Worm (Caenorhabditis elegans) whole organism, L2 larva: ENCODE measurements around the gene Y69A2AR.32.
A peak's percentile ranks its signal among the peaks of the same experiment; 100 is the strongest.

Experiments used
- C34F6.9 ChIP-seq: fragments of 150-350 bp; optimal IDR thresholded peaks from 2 replicates; lab custom pipeline; 2014; ENCODE audit warnings: missing biosample characterization, missing genetic modification characterization
- F13H6.1 ChIP-seq: sonication (generic microtip); optimal IDR thresholded peaks from 2 replicates; lab custom pipeline; 2016; ENCODE audit warnings: missing genetic modification characterization, missing compliant biosample characterization
- R02D3.7 ChIP-seq: fragments of 150-350 bp; optimal IDR thresholded peaks from 2 replicates; lab custom pipeline; 2014; ENCODE audit warnings: missing biosample characterization, missing genetic modification characterization
- Y55F3AM.14 ChIP-seq: fragments of 200-800 bp; sonication (Bioruptor generic); optimal IDR thresholded peaks from 2 replicates; lab custom pipeline; 2018; ENCODE audit warnings: mild to moderate bottlenecking, missing genetic modification characterization, missing compliant biosample characterization
- ZK546.5 ChIP-seq: sonication (generic microtip); optimal IDR thresholded peaks from 2 replicates; lab custom pipeline; 2017; ENCODE audit warnings: missing biosample characterization, missing genetic modification characterization
- alr-1 ChIP-seq: fragments of 150-350 bp; optimal IDR thresholded peaks from 2 replicates; lab custom pipeline; 2014; ENCODE audit warnings: missing biosample characterization, missing genetic modification characterization
- aly-2 ChIP-seq: fragments of 150-350 bp; optimal IDR thresholded peaks from 2 replicates; lab custom pipeline; 2014; ENCODE audit warnings: missing biosample characterization, missing genetic modification characterization
- ama-1 ChIP-seq: fragments of 150-350 bp; optimal IDR thresholded peaks from 2 replicates; lab custom pipeline; 2018; ENCODE audit warnings: inconsistent platforms
- blmp-1 ChIP-seq: sonication (generic microtip); optimal IDR thresholded peaks from 2 replicates; lab custom pipeline; 2017; ENCODE audit warnings: missing genetic modification characterization, mild to moderate bottlenecking, missing compliant biosample characterization, antibody characterized with exemption, moderate library complexity; ENCODE audit not compliant: insufficient read depth
- ceh-16 ChIP-seq: fragments of 150-350 bp; optimal IDR thresholded peaks from 2 replicates; lab custom pipeline; 2014; ENCODE audit warnings: missing biosample characterization, missing genetic modification characterization
- ceh-82 ChIP-seq: fragments of 150-350 bp; optimal IDR thresholded peaks from 2 replicates; lab custom pipeline; 2014; ENCODE audit warnings: missing biosample characterization, missing genetic modification characterization
- crh-2 ChIP-seq: sonication (generic microtip); optimal IDR thresholded peaks from 2 replicates; lab custom pipeline; 2017; ENCODE audit warnings: missing biosample characterization, missing genetic modification characterization
- dmd-4 ChIP-seq: sonication (generic microtip); optimal IDR thresholded peaks from 2 replicates; lab custom pipeline; 2017; ENCODE audit warnings: missing biosample characterization, missing genetic modification characterization
- egl-27 ChIP-seq: sonication (generic microtip); optimal IDR thresholded peaks from 3 replicates; lab custom pipeline; 2017; ENCODE audit warnings: missing biosample characterization, missing genetic modification reagents, missing genetic modification characterization
- elt-1 ChIP-seq: fragments of 150-350 bp; optimal IDR thresholded peaks from 2 replicates; lab custom pipeline; 2014; ENCODE audit warnings: missing biosample characterization, missing genetic modification characterization
- elt-3 ChIP-seq: sonication (generic microtip); optimal IDR thresholded peaks from 2 replicates; lab custom pipeline; 2017; ENCODE audit warnings: missing biosample characterization, missing genetic modification characterization
- fos-1 ChIP-seq: fragments of 150-350 bp; optimal IDR thresholded peaks from 2 replicates; lab custom pipeline; 2014; ENCODE audit warnings: missing biosample characterization, missing genetic modification characterization
- gmeb-1 ChIP-seq: fragments of 150-350 bp; optimal IDR thresholded peaks from 2 replicates; lab custom pipeline; 2014; ENCODE audit warnings: missing biosample characterization, missing genetic modification characterization
- lin-11 ChIP-seq: fragments of 150-350 bp; sonication (generic microtip); optimal IDR thresholded peaks from 2 replicates; lab custom pipeline; 2014; ENCODE audit warnings: missing biosample characterization, missing genetic modification characterization, inconsistent platforms, mixed read lengths
- lin-13 ChIP-seq: fragments of 150-350 bp; optimal IDR thresholded peaks from 2 replicates; lab custom pipeline; 2014; ENCODE audit warnings: missing biosample characterization, missing genetic modification reagents, missing genetic modification characterization
- lin-39 ChIP-seq: fragments of 150-350 bp; optimal IDR thresholded peaks from 2 replicates; lab custom pipeline; 2014; ENCODE audit warnings: missing biosample characterization, missing genetic modification reagents, missing genetic modification characterization
- lsy-2 ChIP-seq, 2 experiments: fragments of 150-350 bp in 1 of 2; sonication (generic microtip) in 1 of 2; optimal IDR thresholded peaks; 2 replicates each; lab custom pipeline; 2014 to 2017; ENCODE audit warnings: missing biosample characterization in 2 of 2, missing genetic modification characterization in 2 of 2
- mab-5 ChIP-seq: fragments of 150-350 bp; optimal IDR thresholded peaks from 2 replicates; lab custom pipeline; 2014; ENCODE audit warnings: missing biosample characterization, missing genetic modification characterization
- mbf-1 ChIP-seq: sonication (generic microtip); optimal IDR thresholded peaks from 2 replicates; lab custom pipeline; 2017; ENCODE audit warnings: missing biosample characterization, missing genetic modification characterization
- mdl-1 ChIP-seq, 2 experiments: fragments of 150-350 bp in 1 of 2; sonication (generic microtip) in 1 of 2; optimal IDR thresholded peaks; 2 replicates each; lab custom pipeline; 2017; ENCODE audit warnings: missing biosample characterization in 2 of 2, missing genetic modification characterization in 2 of 2
- nhr-10 ChIP-seq: sonication (generic microtip); optimal IDR thresholded peaks from 2 replicates; lab custom pipeline; 2017; ENCODE audit warnings: missing biosample characterization, missing genetic modification characterization
- nhr-11 ChIP-seq: fragments of 150-350 bp; optimal IDR thresholded peaks from 2 replicates; lab custom pipeline; 2014; ENCODE audit warnings: missing biosample characterization, missing genetic modification characterization
- nhr-12 ChIP-seq: fragments of 150-350 bp; optimal IDR thresholded peaks from 2 replicates; lab custom pipeline; 2014; ENCODE audit warnings: missing biosample characterization, missing genetic modification characterization
- nhr-129 ChIP-seq: fragments of 150-350 bp; optimal IDR thresholded peaks from 2 replicates; lab custom pipeline; 2014; ENCODE audit warnings: missing biosample characterization, missing genetic modification characterization
- nhr-21 ChIP-seq: fragments of 150-350 bp; optimal IDR thresholded peaks from 2 replicates; lab custom pipeline; 2014; ENCODE audit warnings: missing biosample characterization, missing genetic modification characterization
- nhr-23 ChIP-seq: fragments of 150-350 bp; optimal IDR thresholded peaks from 2 replicates; lab custom pipeline; 2014; ENCODE audit warnings: missing biosample characterization, missing genetic modification reagents, missing genetic modification characterization
- nhr-237 ChIP-seq: fragments of 150-350 bp; optimal IDR thresholded peaks from 2 replicates; lab custom pipeline; 2014; ENCODE audit warnings: missing biosample characterization, missing genetic modification characterization
- nhr-25 ChIP-seq: fragments of 150-350 bp; sonication (generic microtip); optimal IDR thresholded peaks from 3 replicates; lab custom pipeline; 2014; ENCODE audit warnings: missing biosample characterization, missing genetic modification characterization
- nhr-6 ChIP-seq: fragments of 150-350 bp; optimal IDR thresholded peaks from 2 replicates; lab custom pipeline; 2014; ENCODE audit warnings: missing biosample characterization, missing genetic modification characterization
- nhr-77 ChIP-seq: fragments of 150-350 bp; optimal IDR thresholded peaks from 2 replicates; lab custom pipeline; 2014; ENCODE audit warnings: missing biosample characterization, missing genetic modification characterization
- peb-1 ChIP-seq: fragments of 150-350 bp; optimal IDR thresholded peaks from 2 replicates; lab custom pipeline; 2014; ENCODE audit warnings: missing biosample characterization, missing genetic modification characterization
- sem-4 ChIP-seq: fragments of 150-350 bp; optimal IDR thresholded peaks from 2 replicates; lab custom pipeline; 2014; ENCODE audit warnings: missing biosample characterization, missing genetic modification reagents, missing genetic modification characterization
- skn-1 ChIP-seq: sonication (generic microtip); optimal IDR thresholded peaks from 2 replicates; lab custom pipeline; 2017; ENCODE audit warnings: missing biosample characterization, missing genetic modification characterization
- sma-3 ChIP-seq: sonication (generic microtip); optimal IDR thresholded peaks from 2 replicates; lab custom pipeline; 2016; ENCODE audit warnings: missing genetic modification reagents, missing genetic modification characterization, missing compliant biosample characterization
- sma-9 ChIP-seq, 2 experiments: fragments of 150-350 bp in 1 of 2; sonication (generic microtip) in 1 of 2; optimal IDR thresholded peaks; 2 replicates each; lab custom pipeline; 2014 to 2016; ENCODE audit warnings: missing genetic modification characterization in 2 of 2, mild to moderate bottlenecking in 1 of 2, missing biosample characterization in 1 of 2, missing compliant biosample characterization in 1 of 2, missing genetic modification reagents in 1 of 2, moderate library complexity in 1 of 2
- snpc-4 ChIP-seq: fragments of 150-350 bp; optimal IDR thresholded peaks from 2 replicates; lab custom pipeline; 2014; ENCODE audit warnings: missing biosample characterization, missing genetic modification characterization
- unc-39 ChIP-seq: fragments of 150-350 bp; optimal IDR thresholded peaks from 2 replicates; lab custom pipeline; 2014; ENCODE audit warnings: missing biosample characterization, missing genetic modification characterization
- unc-55 ChIP-seq: fragments of 150-350 bp; sonication (generic microtip); optimal IDR thresholded peaks from 3 replicates; lab custom pipeline; 2014; ENCODE audit warnings: missing biosample characterization, missing genetic modification reagents, missing genetic modification characterization
- unc-62 ChIP-seq: fragments of 150-350 bp; optimal IDR thresholded peaks from 2 replicates; lab custom pipeline; 2014; ENCODE audit warnings: missing biosample characterization, missing genetic modification reagents, missing genetic modification characterization
- zag-1 ChIP-seq: fragments of 150-350 bp; optimal IDR thresholded peaks from 2 replicates; lab custom pipeline; 2014; ENCODE audit warnings: missing biosample characterization, missing genetic modification characterization
- ztf-1 ChIP-seq: fragments of 200-800 bp; sonication (Bioruptor generic); conservative IDR thresholded peaks from 2 replicates; pipeline ENCODE4 v1.3.6; 2022; ENCODE audit warnings: missing genetic modification characterization, missing compliant biosample characterization
- ztf-11 ChIP-seq: sonication (generic microtip); optimal IDR thresholded peaks from 2 replicates; lab custom pipeline; 2017; ENCODE audit warnings: missing biosample characterization, missing genetic modification characterization
- ztf-4 ChIP-seq: fragments of 150-350 bp; optimal IDR thresholded peaks from 2 replicates; lab custom pipeline; 2014; ENCODE audit warnings: missing biosample characterization, missing genetic modification characterization

Y69A2AR.32 gene

DNA sequence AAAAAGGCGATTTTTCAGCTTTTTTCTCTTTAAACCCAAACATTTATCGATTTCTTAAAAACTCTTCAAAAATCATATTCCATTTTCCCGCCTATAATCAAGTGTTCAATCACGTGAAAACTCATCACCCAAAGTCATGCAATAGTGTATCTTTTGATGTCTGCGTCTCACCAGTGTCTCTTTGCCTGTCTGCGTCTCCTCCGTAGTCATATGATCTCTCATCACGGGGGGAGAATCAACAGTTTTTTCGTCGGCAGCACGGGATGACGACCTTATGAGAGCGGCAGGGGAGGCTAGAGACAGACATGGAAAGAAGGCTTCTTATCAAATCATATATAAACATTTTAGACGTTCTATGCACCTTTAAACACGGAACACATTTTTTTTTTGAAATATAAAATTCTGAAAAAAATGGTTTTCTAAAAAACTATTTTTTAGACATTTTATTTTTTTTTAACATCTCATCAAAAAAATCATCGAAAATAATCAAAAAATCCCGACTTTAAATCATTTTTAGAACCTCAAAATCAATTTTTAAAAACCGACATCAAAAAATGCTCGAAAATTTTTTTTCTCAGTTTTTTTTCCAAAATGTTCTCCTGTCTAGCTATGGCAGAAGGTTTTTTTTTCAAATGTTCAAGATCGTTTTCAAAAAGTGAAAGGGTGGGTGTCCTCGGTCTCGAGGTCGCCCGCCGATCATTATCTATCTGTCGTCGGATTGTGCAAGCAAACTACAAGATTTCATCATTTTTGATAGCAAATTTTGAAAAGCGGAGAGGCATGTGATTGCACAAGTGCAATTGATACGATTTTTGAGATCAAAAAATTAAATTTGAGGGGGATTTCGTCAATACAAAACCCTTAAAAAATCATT lies 8.0 kb upstream of the Y69A2AR.32 start:
- peak; percentile 29 for TF ChIP-seq R02D3.7 (tag; lab: Kevin White, UChicago)
- TF ChIP-seq ztf-4 (tag; lab: Kevin White, UChicago), result peak; percentile 98
- no peak for TF ChIP-seq ceh-16 (tag; lab: Kevin White, UChicago)
- TF ChIP-seq mbf-1 (tag; lab: Kevin White, UChicago), result no peak
- no peak for TF ChIP-seq ztf-1 (GFP tag; lab: Robert Waterston, UW)
- TF ChIP-seq nhr-25 (tag; lab: Kevin White, UChicago), result peak; percentile 99
- TF ChIP-seq aly-2 (tag; lab: Kevin White, UChicago), result no peak
- TF ChIP-seq mdl-1 (tag; optimal IDR thresholded peaks at IDR 0.05; lab: Kevin White, UChicago), result peak; percentile 81 to 95
- TF ChIP-seq lin-11 (tag; lab: Kevin White, UChicago), result peak; percentile 95
- peak; percentile 84 for TF ChIP-seq mab-5 (tag; lab: Kevin White, UChicago)
- peak; percentile 90 for TF ChIP-seq ama-1
- TF ChIP-seq peb-1, result no peak
- TF ChIP-seq nhr-6 (tag; lab: Kevin White, UChicago), result peak; percentile 96
- peak; percentile 62 for TF ChIP-seq skn-1 (tag; lab: Kevin White, UChicago)
- TF ChIP-seq unc-39 (tag; lab: Kevin White, UChicago), result no peak
- peak; percentile 95 for TF ChIP-seq gmeb-1 (tag; lab: Kevin White, UChicago)
- peak; percentile 99 for TF ChIP-seq nhr-21
- TF ChIP-seq nhr-77 (tag; lab: Kevin White, UChicago), result peak; percentile 37
- peak; percentile 29 for TF ChIP-seq ceh-82 (tag; lab: Kevin White, UChicago)
- no peak for TF ChIP-seq alr-1
- peak; percentile 85 to 96 for TF ChIP-seq lsy-2 (tag; optimal IDR thresholded peaks at IDR 0.05; lab: Kevin White, UChicago)
- peak; percentile 83 for TF ChIP-seq blmp-1
- TF ChIP-seq elt-1, result no peak
- TF ChIP-seq nhr-12, result peak; percentile 42
- peak; percentile 95 for TF ChIP-seq F13H6.1 (tag; lab: Kevin White, UChicago)
- TF ChIP-seq nhr-10 (tag; lab: Kevin White, UChicago), result peak; percentile 88
- no peak for TF ChIP-seq nhr-237 (tag; lab: Kevin White, UChicago)
- TF ChIP-seq unc-62 (GFP tag; lab: Kevin White, UChicago), result peak; percentile 86
- peak; percentile 79 for TF ChIP-seq unc-55 (GFP tag; lab: Kevin White, UChicago)
- no peak for TF ChIP-seq dmd-4 (tag; lab: Kevin White, UChicago)
- TF ChIP-seq sma-9 (GFP tag; optimal IDR thresholded peaks at IDR 0.05; lab: Kevin White, UChicago), result peak; percentile 99
- TF ChIP-seq sma-9 (tag; optimal IDR thresholded peaks at IDR 0.05; lab: Kevin White, UChicago), result no peak
- TF ChIP-seq Y55F3AM.14 (GFP tag; lab: Kevin White, UChicago), result peak; percentile 87
- peak; percentile 99 for TF ChIP-seq nhr-129 (tag; lab: Kevin White, UChicago)
- TF ChIP-seq C34F6.9, result peak; percentile 99
- no peak for TF ChIP-seq ztf-11 (tag; lab: Kevin White, UChicago)
- TF ChIP-seq ZK546.5 (tag; lab: Kevin White, UChicago), result no peak
- no peak for TF ChIP-seq nhr-11 (tag; lab: Kevin White, UChicago)
- peak; percentile 96 for TF ChIP-seq fos-1 (tag; lab: Kevin White, UChicago)
- peak; percentile 14 for TF ChIP-seq zag-1 (tag; lab: Kevin White, UChicago)
- TF ChIP-seq crh-2 (tag; lab: Kevin White, UChicago), result peak; percentile 98
- TF ChIP-seq egl-27, result peak; percentile 96
- no peak for TF ChIP-seq lin-39
- peak; percentile 91 for TF ChIP-seq lin-13 (GFP tag; lab: Kevin White, UChicago)
- TF ChIP-seq sem-4 (tag; lab: Kevin White, UChicago), result peak; percentile 93
- no peak for TF ChIP-seq nhr-23 (tag; lab: Kevin White, UChicago)
- TF ChIP-seq sma-3, result peak; percentile 99
- TF ChIP-seq snpc-4 (tag; lab: Kevin White, UChicago), result peak; percentile 81
- no peak for TF ChIP-seq elt-3 (tag; lab: Kevin White, UChicago)
